Worm (Caenorhabditis elegans): ENCODE results near the gene clec-21.
"Not testable (repeated sequence)": the region's sequence is repeated elsewhere in the genome, so short reads cannot be mapped to it uniquely, and the experiment has no call there.

The clec-21 gene

ce11 chrII:1584140-1584539 lies at the start of gene clec-21:
Gene clec-21 (minus strand): TSS chrII:1584240.
- no peak for TF ChIP-seq lin-11 (tag; optimal IDR thresholded peaks at IDR 0.05)
- no peak for TF ChIP-seq unc-42 (tag; optimal IDR thresholded peaks at IDR 0.05)
- TF ChIP-seq C08G9.2 (tag; optimal IDR thresholded peaks at IDR 0.05) = no peak
- no peak for TF ChIP-seq ceh-24 (tag; optimal IDR thresholded peaks at IDR 0.05)
- TF ChIP-seq ahr-1 (tag; optimal IDR thresholded peaks at IDR 0.05) = no peak
- TF ChIP-seq unc-3 (GFP tag; conservative IDR thresholded peaks at IDR 0.05) = no peak
- TF ChIP-seq unc-3 (tag; optimal IDR thresholded peaks at IDR 0.05) = no peak
- no peak for TF ChIP-seq ttx-3 (tag; optimal IDR thresholded peaks at IDR 0.05)
- TF ChIP-seq pax-1 (tag; optimal IDR thresholded peaks at IDR 0.05) = no peak
- TF ChIP-seq ztf-16 (tag; optimal IDR thresholded peaks at IDR 0.05) = no peak

ce11 chrII:1633490-1633889 lies 49.5 kb upstream of the clec-21 start, which contains the start of gene C08E3.1:
Gene C08E3.1 (plus strand): TSS chrII:1633790.
- TF ChIP-seq fkh-10 (GFP tag; optimal IDR thresholded peaks at IDR 0.05); pros-1 (tag; optimal IDR thresholded peaks at IDR 0.05); ref-2 (tag; optimal IDR thresholded peaks at IDR 0.05): not testable (repeated sequence)

DNA sequence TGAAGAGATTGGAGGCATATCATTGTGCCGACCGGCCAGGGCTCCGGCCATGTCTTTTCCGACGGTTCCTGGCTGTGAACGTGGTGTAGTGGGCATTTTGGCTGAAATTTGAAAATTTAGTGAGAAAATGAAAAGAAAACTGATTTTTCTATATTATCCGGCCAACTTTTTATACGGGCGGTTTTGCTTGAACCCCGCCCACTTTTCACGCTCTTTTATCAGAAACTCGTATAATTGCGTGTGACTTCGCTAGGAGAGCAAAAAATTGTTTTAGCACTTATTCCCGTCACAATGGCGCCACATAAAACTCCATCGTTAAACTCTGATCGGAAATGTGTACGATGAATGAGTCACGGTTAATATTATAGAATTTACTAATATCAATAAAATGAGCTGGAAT lies 48.2 kb upstream of the clec-21 start, which contains the start of gene C08E3.13:
C08E3.13 (minus strand) TSS at position 101 of the 400 bp plus-strand sequence.
- not testable (repeated sequence) for TF ChIP-seq lin-11 (tag; optimal IDR thresholded peaks at IDR 0.05); ceh-45 (GFP tag; IDR thresholded peaks at IDR 0.05); syd-9 (tag; optimal IDR thresholded peaks at IDR 0.05)

- TF ChIP-seq odd-2, ceh-22, che-1 (tag; optimal IDR thresholded peaks at IDR 0.05): not testable (repeated sequence)
Measured at ce11 chrII:1627783-1628182, 43.7 kb upstream of the clec-21 start, which contains the start of gene C08E3.15. Gene C08E3.15 (minus strand): TSS chrII:1627883.

DNA sequence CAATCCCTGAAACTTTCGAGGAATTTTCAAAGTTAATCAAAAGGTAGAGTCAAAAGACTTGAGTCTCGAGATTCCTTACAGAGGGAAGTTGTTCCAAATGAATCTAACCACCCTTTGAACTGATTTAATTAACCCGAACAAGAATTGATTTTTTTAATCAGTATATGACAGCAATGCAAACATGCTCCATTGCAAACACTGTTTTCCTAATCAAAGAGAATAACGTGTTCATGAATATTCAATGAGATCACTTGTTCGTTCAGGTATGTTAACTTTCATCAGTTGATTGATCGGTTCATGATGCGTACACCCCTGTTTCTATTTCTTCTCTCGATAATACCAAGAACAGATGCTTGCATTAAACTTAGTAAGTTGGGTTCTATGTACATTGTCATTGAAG lies 41.6 kb upstream of the clec-21 start, which contains the start of gene C08E3.14:
C08E3.14 (plus strand) TSS at position 301 of the 400 bp plus-strand sequence.
- TF ChIP-seq hlh-15 (tag; optimal IDR thresholded peaks at IDR 0.05) = no peak
- TF ChIP-seq unc-86 (tag; optimal IDR thresholded peaks at IDR 0.05) = no peak
- TF ChIP-seq che-1 (tag; optimal IDR thresholded peaks at IDR 0.05) = no peak
- TF ChIP-seq ceh-6 (GFP tag; optimal IDR thresholded peaks at IDR 0.05) = no peak
- no peak for TF ChIP-seq nfya-1 (tag; optimal IDR thresholded peaks at IDR 0.05)
- no peak for TF ChIP-seq dmd-4 (tag; optimal IDR thresholded peaks at IDR 0.05; ENCODE audit: borderline replicate concordance)
- no peak for TF ChIP-seq hlh-6 (tag; optimal IDR thresholded peaks at IDR 0.05)
- TF ChIP-seq npax-4 (tag; optimal IDR thresholded peaks at IDR 0.05) = no peak
- no peak for TF ChIP-seq pha-2 (tag; optimal IDR thresholded peaks at IDR 0.05)
- TF ChIP-seq tbx-2 (tag; optimal IDR thresholded peaks at IDR 0.05) = no peak
- TF ChIP-seq rnt-1 (tag; optimal IDR thresholded peaks at IDR 0.05) = no peak
- no peak for TF ChIP-seq mec-3 (tag; optimal IDR thresholded peaks at IDR 0.05; ENCODE audit: borderline replicate concordance)
- no peak for TF ChIP-seq F13H6.1 (tag; optimal IDR thresholded peaks at IDR 0.05)
- no peak for TF ChIP-seq hlh-8 (tag; optimal IDR thresholded peaks at IDR 0.05)
- no peak for TF ChIP-seq pag-3 (tag; optimal IDR thresholded peaks at IDR 0.05; ENCODE audit: borderline replicate concordance)

- TF ChIP-seq nhr-232 (tag; optimal IDR thresholded peaks at IDR 0.05) (no peak), tbx-7 (tag; optimal IDR thresholded peaks at IDR 0.05) (no peak), hlh-13 (GFP tag; optimal IDR thresholded peaks at IDR 0.05) (no peak), hlh-6 (tag; optimal IDR thresholded peaks at IDR 0.05) (no peak), ttx-3 (tag; optimal IDR thresholded peaks at IDR 0.05) (no peak), elt-4 (tag; optimal IDR thresholded peaks at IDR 0.05) (no peak), ceh-14 (tag; optimal IDR thresholded peaks at IDR 0.05) (no peak), nfya-1 (tag; optimal IDR thresholded peaks at IDR 0.05) (no peak), fkh-6 (tag; optimal IDR thresholded peaks at IDR 0.05) (no peak), ets-4 (tag; optimal IDR thresholded peaks at IDR 0.05) (no peak), C08G9.2 (tag; optimal IDR thresholded peaks at IDR 0.05) (no peak), K09A11.1 (tag; optimal IDR thresholded peaks at IDR 0.05; ENCODE audit: insufficient read depth) (no peak), rnt-1 (tag; optimal IDR thresholded peaks at IDR 0.05) (no peak), pax-1 (tag; optimal IDR thresholded peaks at IDR 0.05) (no peak), ref-2 (tag; optimal IDR thresholded peaks at IDR 0.05) (no peak), ceh-24 (tag; optimal IDR thresholded peaks at IDR 0.05) (no peak), lim-6 (tag; optimal IDR thresholded peaks at IDR 0.05) (no peak), tbx-2 (tag; optimal IDR thresholded peaks at IDR 0.05) (no peak)
Measured at ce11 chrII:1624572-1624971, 40.5 kb upstream of the clec-21 start, which contains the start of gene fbxa-160. Gene fbxa-160 (minus strand): TSS chrII:1624672.

Measured in whole organism, late embryonic.